Fruit fly (Drosophila melanogaster): ENCODE data around the gene CG6125.

Gene CG6125

dm6 chr3R:15408131-15408731 lies 1.4 kb upstream of the CG6125 start, which contains the start of gene Atx2 (continued):
- TF ChIP-seq woc (GFP tag; optimal IDR thresholded peaks at IDR 0.05) (no peak), Hr78 (GFP tag; optimal IDR thresholded peaks at IDR 0.05) (no peak), pan (optimal IDR thresholded peaks at IDR 0.05) (no peak), lola (GFP tag; optimal IDR thresholded peaks at IDR 0.05) (no peak)

DNA sequence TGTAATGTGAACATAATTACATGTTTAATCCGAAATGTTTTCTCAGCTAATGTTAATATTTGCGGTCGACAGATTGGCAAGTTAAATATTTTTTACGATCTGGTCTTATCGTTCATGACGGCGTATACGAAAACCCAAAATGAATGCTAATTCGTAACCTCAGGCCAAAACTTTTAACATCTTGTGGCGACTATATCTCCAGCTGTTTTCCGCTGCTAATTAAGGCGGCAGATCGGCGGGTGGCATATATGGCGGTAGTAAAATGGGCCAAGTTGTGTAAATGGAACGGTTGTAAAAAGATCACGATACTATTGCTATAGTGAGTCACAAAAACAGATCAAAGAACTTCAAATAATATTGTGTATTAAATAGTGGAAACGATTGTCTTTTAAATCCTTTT lies 477 bp downstream of the CG6125 start:
- TF ChIP-seq ey (GFP tag; optimal IDR thresholded peaks at IDR 0.05) = no peak
- TF ChIP-seq br (GFP tag; optimal IDR thresholded peaks at IDR 0.05) = no peak
- no peak for TF ChIP-seq Sp1 (GFP tag; optimal IDR thresholded peaks at IDR 0.05)
- TF ChIP-seq fru (GFP tag; optimal IDR thresholded peaks at IDR 0.05) = no peak
- TF ChIP-seq foxo (GFP tag; optimal IDR thresholded peaks at IDR 0.05) = no peak
- TF ChIP-seq Dfd (GFP tag; optimal IDR thresholded peaks at IDR 0.05) = no peak
- TF ChIP-seq Hnf4 (GFP tag; optimal IDR thresholded peaks at IDR 0.05) = no peak
- no peak for TF ChIP-seq h (GFP tag; optimal IDR thresholded peaks at IDR 0.05)
- no peak for TF ChIP-seq Myc (optimal IDR thresholded peaks at IDR 0.05)
- TF ChIP-seq CrebA (GFP tag; optimal IDR thresholded peaks at IDR 0.05; ENCODE audit: borderline replicate concordance) = no peak
- TF ChIP-seq N (GFP tag; optimal IDR thresholded peaks at IDR 0.05) = no peak
- no peak for TF ChIP-seq CG32264 (GFP tag; optimal IDR thresholded peaks at IDR 0.05)
- TF ChIP-seq dsf (GFP tag; optimal IDR thresholded peaks at IDR 0.05; ENCODE audit: borderline replicate concordance) = no peak
- no peak for TF ChIP-seq Rel (GFP tag; optimal IDR thresholded peaks at IDR 0.05)
- no peak for TF ChIP-seq Rel (tag; optimal IDR thresholded peaks at IDR 0.05)
- no peak for TF ChIP-seq Hr78 (GFP tag; optimal IDR thresholded peaks at IDR 0.05)
- TF ChIP-seq HLH106 (tag; optimal IDR thresholded peaks at IDR 0.05) = no peak
- TF ChIP-seq GATAd (GFP tag; optimal IDR thresholded peaks at IDR 0.05) = no peak
- TF ChIP-seq dmrt93B (GFP tag; optimal IDR thresholded peaks at IDR 0.05) = no peak
- no peak for TF ChIP-seq CG9705 (GFP tag; optimal IDR thresholded peaks at IDR 0.05)
- TF ChIP-seq tai (GFP tag; optimal IDR thresholded peaks at IDR 0.05) = no peak

dm6 chr3R:15402654-15403053 lies 4.2 kb downstream of the CG6125 start:
- TF ChIP-seq foxo (GFP tag; optimal IDR thresholded peaks at IDR 0.05) (no peak), sv (GFP tag; optimal IDR thresholded peaks at IDR 0.05) (no peak), Vsx2 (GFP tag; optimal IDR thresholded peaks at IDR 0.05; ENCODE audit: partially characterized antibody) (no peak), jim (GFP tag; optimal IDR thresholded peaks at IDR 0.05) (no peak), fru (GFP tag; optimal IDR thresholded peaks at IDR 0.05) (no peak), brk (GFP tag; optimal IDR thresholded peaks at IDR 0.05) (no peak), lola (GFP tag; optimal IDR thresholded peaks at IDR 0.05) (no peak), dsf (GFP tag; optimal IDR thresholded peaks at IDR 0.05; ENCODE audit: borderline replicate concordance) (no peak), Rel (GFP tag; optimal IDR thresholded peaks at IDR 0.05) (no peak), Rel (tag; optimal IDR thresholded peaks at IDR 0.05) (no peak), Hr83 (GFP tag; optimal IDR thresholded peaks at IDR 0.05; ENCODE audit: poor library complexity, severe bottlenecking) (no peak)

DNA sequence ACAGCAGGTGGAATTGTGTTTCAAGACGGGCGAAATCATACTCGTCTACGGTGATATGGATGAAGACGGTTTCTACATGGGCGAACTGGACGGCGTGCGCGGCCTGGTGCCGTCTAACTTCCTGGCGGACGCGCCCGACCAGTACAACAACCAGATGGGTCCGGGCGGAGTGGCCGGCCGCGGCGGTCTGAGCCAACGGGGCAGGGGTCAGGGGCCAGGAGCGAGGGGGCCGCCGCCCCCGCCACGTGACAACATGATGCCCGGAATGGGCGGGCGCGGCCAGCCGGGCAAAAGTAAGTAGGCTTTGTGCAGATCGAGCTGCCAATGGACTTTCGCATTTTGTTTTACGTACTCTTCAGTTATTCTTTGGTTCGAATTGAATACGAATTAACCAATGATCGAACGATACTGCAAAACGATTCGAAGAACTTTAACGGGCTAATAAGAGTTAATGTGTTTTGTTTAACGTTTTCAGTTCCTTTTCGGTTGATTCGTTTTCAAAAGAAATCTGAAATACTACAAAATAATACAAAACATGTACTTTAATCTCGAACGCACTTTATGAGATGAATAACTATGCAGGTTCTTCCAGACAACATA lies 13.6 kb downstream of the CG6125 start:
- TF ChIP-seq Hnf4 (GFP tag; optimal IDR thresholded peaks at IDR 0.05) = no peak
- TF ChIP-seq Dfd (GFP tag; optimal IDR thresholded peaks at IDR 0.05) = peak; percentile 99

DNA sequence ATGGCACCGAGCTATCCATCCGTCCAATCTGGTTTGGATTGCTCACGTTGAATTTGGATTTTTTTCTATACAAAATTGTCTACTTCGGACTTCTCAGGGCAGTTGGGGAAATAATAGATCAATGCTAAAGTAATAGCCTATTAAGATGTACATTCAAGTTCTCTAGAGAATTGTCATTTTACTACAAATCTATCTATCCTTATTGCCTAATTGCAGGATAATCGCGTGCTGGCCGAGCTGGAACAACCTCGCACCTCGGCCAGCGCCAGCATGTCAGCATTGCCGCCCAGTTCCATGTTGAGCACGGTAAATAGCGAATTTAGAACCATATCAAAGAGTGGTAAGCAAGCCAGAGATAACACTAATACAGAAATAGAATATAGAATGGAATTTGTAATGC lies 24.0 kb downstream of the CG6125 start, which contains the start of gene h-cup:
TSS of gene h-cup (minus strand) at position 101 of the 400 bp plus-strand sequence.
- TF ChIP-seq CG32264 (GFP tag; optimal IDR thresholded peaks at IDR 0.05) (no peak), psq (GFP tag; optimal IDR thresholded peaks at IDR 0.05) (no peak), tai (GFP tag; optimal IDR thresholded peaks at IDR 0.05) (no peak), Jra (GFP tag; optimal IDR thresholded peaks at IDR 0.05) (no peak), lola (GFP tag; optimal IDR thresholded peaks at IDR 0.05) (no peak), br (GFP tag; optimal IDR thresholded peaks at IDR 0.05) (no peak), brk (GFP tag; optimal IDR thresholded peaks at IDR 0.05) (no peak), GATAd (GFP tag; optimal IDR thresholded peaks at IDR 0.05) (no peak), Vsx2 (GFP tag; optimal IDR thresholded peaks at IDR 0.05; ENCODE audit: partially characterized antibody) (no peak), Mio (GFP tag; optimal IDR thresholded peaks at IDR 0.05) (no peak), dl (GFP tag; optimal IDR thresholded peaks at IDR 0.05; ENCODE audit: insufficient read depth in 1 of 2, partially characterized antibody in 2 of 2) (no peak)

Data from whole organism, wandering third instar larva.